Worm (Caenorhabditis elegans): ENCODE data around the gene F43H9.3.

F43H9.3 gene

DNA sequence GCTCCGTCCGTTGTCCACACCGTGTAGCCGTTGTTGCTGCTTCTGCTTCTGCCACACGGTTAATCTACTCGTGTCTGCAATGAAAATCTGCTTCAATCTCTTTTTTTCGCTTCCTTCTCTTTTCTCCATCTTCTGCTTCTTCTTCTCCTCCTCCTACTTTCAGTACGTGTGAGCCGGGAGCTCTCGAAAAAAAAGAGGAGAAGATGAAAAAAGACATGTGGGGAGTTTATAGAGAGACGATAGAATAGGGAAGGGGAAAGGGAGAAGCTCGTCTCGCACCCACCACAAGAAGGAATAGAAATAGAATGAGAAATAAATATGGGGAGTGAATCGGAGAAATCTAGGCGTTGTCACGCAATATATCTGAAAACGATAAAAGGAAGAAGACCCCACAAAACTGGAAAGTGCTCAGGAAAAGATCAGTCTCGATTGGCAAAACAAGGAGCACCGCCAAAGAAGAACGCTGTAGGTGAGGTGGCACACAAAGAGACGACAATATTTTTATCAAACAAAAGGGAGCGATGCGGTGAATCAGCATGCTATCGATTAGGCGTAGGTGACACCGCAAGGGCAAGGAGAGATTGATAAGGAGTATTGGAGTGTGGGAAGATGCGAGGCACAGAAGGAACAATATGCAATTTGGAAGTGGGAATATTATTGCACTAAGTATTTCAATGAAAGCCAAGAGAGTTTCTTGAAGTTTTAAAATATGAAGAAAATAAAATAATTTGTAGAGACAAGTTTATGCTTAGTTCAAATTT is 46.9 kb downstream of the F43H9.3 start, which contains the start of gene let-413 (continued):
- TF ChIP-seq skn-1 (tag; optimal IDR thresholded peaks at IDR 0.05) (no peak), sma-3 (GFP tag; optimal IDR thresholded peaks at IDR 0.05) (no peak)
